Fruit fly (Drosophila melanogaster) whole organism, wandering third instar larva: Measurements from ENCODE around the gene CG4287.

ENCODE experiments used
- Dfd ChIP-seq: fragments of >200 bp; optimal IDR thresholded peaks from 2 replicates; lab custom pipeline; 2017; ENCODE audit warnings: missing biosample characterization, missing genetic modification characterization
- GATAd ChIP-seq: sonication (Bioruptor generic); optimal IDR thresholded peaks from 2 replicates; lab custom pipeline; 2016; ENCODE audit warnings: missing biosample characterization, missing genetic modification characterization
- N ChIP-seq: fragments of >200 bp; optimal IDR thresholded peaks from 2 replicates; lab custom pipeline; 2018; ENCODE audit warnings: missing biosample characterization, missing external identifiers, missing genetic modification characterization
- OdsH ChIP-seq: fragments of 200-800 bp; sonication (Bioruptor generic); optimal IDR thresholded peaks from 2 replicates; lab custom pipeline; 2016; ENCODE audit warnings: missing biosample characterization, mild to moderate bottlenecking, missing genetic modification characterization
- br ChIP-seq: fragments of 200-800 bp; sonication (Bioruptor generic); optimal IDR thresholded peaks from 2 replicates; lab custom pipeline; 2016; ENCODE audit warnings: missing biosample characterization, missing genetic modification characterization
- dmrt93B ChIP-seq: fragments of 200-800 bp; sonication (Bioruptor generic); optimal IDR thresholded peaks from 2 replicates; lab custom pipeline; 2018; ENCODE audit warnings: missing biosample characterization, mild to moderate bottlenecking, missing genetic modification characterization
- ey ChIP-seq: fragments of 200-800 bp; sonication (Bioruptor generic); optimal IDR thresholded peaks from 2 replicates; lab custom pipeline; 2016; ENCODE audit warnings: missing biosample characterization, missing genetic modification characterization
- pan ChIP-seq: fragments of >200 bp; optimal IDR thresholded peaks from 2 replicates; lab custom pipeline; 2017

DNA sequence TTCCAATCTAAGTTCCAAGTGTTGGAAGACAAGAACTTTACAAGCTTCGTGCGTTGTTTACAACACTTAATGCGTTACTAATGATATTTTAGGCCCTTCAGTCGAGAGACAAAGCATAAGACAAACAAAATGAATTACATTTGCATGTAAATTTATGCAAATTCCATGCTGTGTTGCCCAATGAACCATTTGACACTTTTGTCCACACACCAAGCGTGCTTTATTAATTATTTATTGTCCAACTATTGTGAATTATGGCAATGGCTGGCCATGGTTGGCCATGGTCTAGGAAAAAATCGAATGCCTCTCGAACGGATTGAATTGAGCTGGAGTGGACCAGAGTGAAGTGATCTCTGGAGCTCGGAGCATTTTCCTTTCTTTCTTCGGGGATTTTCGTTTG is 35.5 kb downstream of the CG4287 start:
- no peak for TF ChIP-seq N (GFP tag; lab: Kevin White, UChicago)
- no peak for TF ChIP-seq OdsH
- no peak for TF ChIP-seq pan
- TF ChIP-seq GATAd (GFP tag; lab: Kevin White, UChicago), result no peak
- TF ChIP-seq br (GFP tag; lab: Kevin White, UChicago), result no peak
- TF ChIP-seq ey (GFP tag; lab: Kevin White, UChicago), result no peak
- no peak for TF ChIP-seq dmrt93B
- no peak for TF ChIP-seq Dfd (GFP tag; lab: Kevin White, UChicago)
